Worm (Caenorhabditis elegans) whole organism, young adult: ENCODE data around the gene F39E9.14.

ENCODE experiments used
- F57A8.1 ChIP-seq: fragments of 200-800 bp; sonication (Bioruptor generic); optimal IDR thresholded peaks from 2 replicates; lab custom pipeline; 2018; ENCODE audit warnings: mild to moderate bottlenecking, missing genetic modification characterization, moderate library complexity, missing compliant biosample characterization
- F57C9.4 ChIP-seq: sonication (generic microtip); optimal IDR thresholded peaks from 2 replicates; lab custom pipeline; 2017; ENCODE audit warnings: mild to moderate bottlenecking, missing genetic modification characterization, missing compliant biosample characterization
- Y79H2A.3 ChIP-seq: fragments of 200-800 bp; sonication (Bioruptor generic); conservative IDR thresholded peaks from 2 replicates; pipeline ENCODE4 v1.3.6; 2022; ENCODE audit warnings: missing genetic modification reagents, missing genetic modification characterization, missing compliant biosample characterization
- hrde-1 ChIP-seq: sonication (generic microtip); optimal IDR thresholded peaks from 2 replicates; lab custom pipeline; 2016; ENCODE audit warnings: missing genetic modification characterization, mild to moderate bottlenecking, missing compliant biosample characterization, moderate library complexity, missing genotype, missing genetic modification reagents, borderline replicate concordance
- mxl-1 ChIP-seq: sonication (generic microtip); optimal IDR thresholded peaks from 2 replicates; lab custom pipeline; 2016; ENCODE audit warnings: missing genetic modification characterization, missing compliant biosample characterization
- sea-2 ChIP-seq: fragments of 200-800 bp; sonication (Bioruptor generic); IDR thresholded peaks from 2 replicates; pipeline ENCODE4 v1.3.6; 2022; ENCODE audit warnings: missing genetic modification characterization, missing compliant biosample characterization
- tbp1 ChIP-seq: fragments of 200-800 bp; sonication (Bioruptor generic); optimal IDR thresholded peaks from 2 replicates; lab custom pipeline; 2018; ENCODE audit warnings: mild to moderate bottlenecking, missing genetic modification characterization, missing compliant biosample characterization
- unc-62 ChIP-seq: fragments of 150-350 bp; optimal IDR thresholded peaks from 2 replicates; lab custom pipeline; 2014; ENCODE audit warnings: missing biosample characterization, missing genetic modification reagents, missing genetic modification characterization
- zim-3 ChIP-seq: sonication (generic microtip); optimal IDR thresholded peaks from 2 replicates; lab custom pipeline; 2017; ENCODE audit warnings: mild to moderate bottlenecking, missing genetic modification characterization, moderate library complexity, missing compliant biosample characterization

DNA sequence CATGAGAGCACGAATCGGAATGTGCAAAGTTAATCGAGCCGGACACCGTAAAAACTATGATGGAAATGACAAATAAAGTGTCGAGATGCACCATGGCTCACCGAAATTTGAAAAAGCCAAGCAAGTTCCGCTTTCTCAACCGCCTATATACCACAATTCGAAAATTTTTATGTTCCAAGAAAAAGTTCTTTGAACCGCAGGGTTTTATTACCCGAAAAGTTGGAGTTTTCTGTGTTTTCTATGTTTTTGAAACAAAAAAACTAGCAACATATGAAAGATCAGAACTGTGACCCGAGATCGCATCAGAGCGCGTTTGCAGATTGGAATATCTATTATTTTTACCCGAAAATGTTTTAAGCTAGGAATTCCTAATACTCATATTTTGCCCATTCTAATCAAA, 36.7 kb upstream of the F39E9.14 start, which contains the start of gene Y46D2A.3:
- no peak for TF ChIP-seq sea-2 (GFP tag; lab: Robert Waterston, UW)
- TF ChIP-seq Y79H2A.3 (GFP tag; lab: Robert Waterston, UW) = no peak
- no peak for TF ChIP-seq tbp1 (GFP tag; lab: Kevin White, UChicago)
- no peak for TF ChIP-seq unc-62 (GFP tag; lab: Kevin White, UChicago)
- TF ChIP-seq zim-3 (tag; lab: Kevin White, UChicago) = no peak
- no peak for TF ChIP-seq F57A8.1 (GFP tag; lab: Kevin White, UChicago)
- TF ChIP-seq hrde-1 (tag; lab: Kevin White, UChicago) = no peak
- no peak for TF ChIP-seq F57C9.4 (tag; lab: Kevin White, UChicago)
- no peak for TF ChIP-seq mxl-1 (tag; lab: Kevin White, UChicago)
